Fruit fly (Drosophila melanogaster) whole organism: Measurements from ENCODE around the gene Sec24CD.

ENCODE experiments used
- CG8478 ChIP-seq: fragments of >200 bp; optimal IDR thresholded peaks from 2 replicates; lab custom pipeline; 2018; ENCODE audit warnings: inconsistent platforms
- Dll ChIP-seq: fragments of >200 bp; optimal IDR thresholded peaks from 2 replicates; lab custom pipeline; 2017
- EcR ChIP-seq, 2 experiments: fragments of >200 bp; optimal IDR thresholded peaks; 2 replicates each; lab custom pipeline; 2017; ENCODE audit warnings: missing biosample characterization in 2 of 2, missing genetic modification characterization in 2 of 2, missing genetic modification reagents in 2 of 2
- pan ChIP-seq: fragments of >200 bp; optimal IDR thresholded peaks from 2 replicates; lab custom pipeline; 2017
- psq ChIP-seq: fragments of >200 bp; optimal IDR thresholded peaks from 2 replicates; lab custom pipeline; 2017
- usp ChIP-seq: fragments of >200 bp; optimal IDR thresholded peaks from 2 replicates; lab custom pipeline; 2017; ENCODE audit warnings: missing biosample characterization, missing genetic modification characterization, mixed read lengths

- TF ChIP-seq pan (lab: Kevin White, UChicago) (no peak), EcR (GFP tag; optimal IDR thresholded peaks at IDR 0.05; lab: Kevin White, UChicago) (no peak), psq (no peak), Dll (lab: Kevin White, UChicago) (no peak), usp (no peak), CG8478 (lab: Kevin White, UChicago) (no peak)
Observed at dm6 chr2L:2195328-2195727, 41.3 kb downstream of the Sec24CD start.
